Worm (Caenorhabditis elegans): ENCODE results near the gene K05F1.13.

The K05F1.13 gene

DNA sequence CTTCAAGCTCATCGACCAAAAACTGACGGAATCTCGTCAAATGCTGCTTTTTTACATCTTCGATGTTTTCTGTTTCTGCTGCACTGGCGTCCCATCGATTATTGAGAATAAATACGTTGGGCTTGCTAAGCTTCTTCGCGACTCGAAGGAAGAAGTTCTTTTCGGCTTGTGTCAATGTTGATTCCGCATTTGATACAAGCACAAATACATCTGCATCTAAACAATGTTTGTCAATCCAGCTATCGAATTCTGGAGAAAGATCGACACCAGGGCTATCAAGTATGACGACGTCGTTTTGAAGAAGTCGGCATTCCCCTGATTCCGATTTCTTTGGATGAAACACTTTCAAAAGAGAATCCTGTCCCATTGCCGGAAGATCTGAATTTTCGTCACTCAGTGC lies 46.2 kb downstream of the K05F1.13 start:
- no peak for TF ChIP-seq cog-1 (tag; optimal IDR thresholded peaks at IDR 0.05)
- TF ChIP-seq klf-2 (GFP tag; conservative IDR thresholded peaks at IDR 0.05): no peak
- no peak for TF ChIP-seq tab-1 (GFP tag; IDR thresholded peaks at IDR 0.05)

DNA sequence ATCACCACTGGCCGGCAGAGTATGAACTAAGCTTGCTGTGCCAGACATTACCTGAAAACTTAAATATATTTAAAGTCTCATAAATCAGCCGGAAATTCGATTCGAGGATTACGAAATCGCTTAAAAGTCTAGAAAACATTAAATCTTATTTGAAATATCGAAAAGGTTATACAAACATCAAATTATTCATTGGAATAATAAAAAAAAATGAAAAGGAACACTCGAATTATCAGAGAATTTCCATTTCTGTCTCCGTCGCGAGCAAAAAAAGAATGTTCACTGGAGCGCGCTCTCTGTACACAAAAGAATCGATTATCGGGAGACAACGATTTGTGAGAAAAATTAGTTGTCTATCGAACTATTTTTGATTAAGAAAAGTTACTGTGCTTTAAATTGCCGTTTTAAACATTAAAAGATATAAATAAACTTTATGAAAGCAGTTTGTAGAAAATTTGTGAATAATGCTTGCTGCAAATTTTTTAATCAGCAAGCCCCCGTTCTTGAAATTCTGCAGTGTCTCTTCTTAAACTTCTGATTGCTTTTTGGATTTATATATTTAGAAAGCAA lies 47.3 kb downstream of the K05F1.13 start, which contains the start of gene fzo-1:
Gene fzo-1, minus strand, starts transcription at position 51 of the 567 bp plus-strand sequence.
- TF ChIP-seq ztf-23 (GFP tag; IDR thresholded peaks at IDR 0.05) (peak; percentile 79; the same call in 1 of the 2 replicates), flt-1 (GFP tag; IDR thresholded peaks at IDR 0.05) (no peak), klf-2 (GFP tag; conservative IDR thresholded peaks at IDR 0.05) (0 out of 2 replicates have a peak, but pooled peaks have one; percentile 14), cog-1 (tag; optimal IDR thresholded peaks at IDR 0.05) (peak; percentile 83)

DNA sequence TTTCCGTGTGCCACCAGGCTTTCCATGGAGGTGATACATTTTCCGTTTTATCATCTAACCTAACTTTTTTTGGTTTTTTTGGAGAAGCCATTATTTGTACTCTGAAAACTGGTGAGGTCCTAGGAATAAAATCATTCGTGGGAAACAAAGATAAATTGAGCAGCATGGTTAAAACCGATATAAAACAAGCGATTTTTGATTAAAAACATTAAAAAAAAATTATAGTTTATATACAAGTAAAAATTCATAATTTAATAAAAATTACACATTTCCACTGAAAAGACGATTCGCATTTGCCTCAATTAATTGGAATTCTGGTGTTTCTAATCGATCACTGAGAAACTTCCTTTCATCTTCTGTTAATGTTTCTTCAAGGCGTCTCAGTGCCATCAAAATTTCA lies 49.5 kb downstream of the K05F1.13 start, which contains the start of gene ZK1248.15:
Gene ZK1248.15, minus strand, starts transcription at position 101 of the 400 bp plus-strand sequence.
- no peak for TF ChIP-seq flt-1 (GFP tag; IDR thresholded peaks at IDR 0.05)
- TF ChIP-seq ztf-29 (GFP tag; IDR thresholded peaks at IDR 0.05): no peak
- no peak for TF ChIP-seq med-1 (GFP tag; optimal IDR thresholded peaks at IDR 0.05; ENCODE audit: insufficient read depth)
- TF ChIP-seq cog-1 (tag; optimal IDR thresholded peaks at IDR 0.05): no peak
- TF ChIP-seq ref-1 (GFP tag; conservative IDR thresholded peaks at IDR 0.05): no peak
- no peak for TF ChIP-seq klf-2 (GFP tag; conservative IDR thresholded peaks at IDR 0.05)
- no peak for TF ChIP-seq tab-1 (GFP tag; IDR thresholded peaks at IDR 0.05)
- no peak for TF ChIP-seq T22C8.4 (GFP tag; IDR thresholded peaks at IDR 0.05)
- no peak for TF ChIP-seq ztf-23 (GFP tag; IDR thresholded peaks at IDR 0.05)

DNA sequence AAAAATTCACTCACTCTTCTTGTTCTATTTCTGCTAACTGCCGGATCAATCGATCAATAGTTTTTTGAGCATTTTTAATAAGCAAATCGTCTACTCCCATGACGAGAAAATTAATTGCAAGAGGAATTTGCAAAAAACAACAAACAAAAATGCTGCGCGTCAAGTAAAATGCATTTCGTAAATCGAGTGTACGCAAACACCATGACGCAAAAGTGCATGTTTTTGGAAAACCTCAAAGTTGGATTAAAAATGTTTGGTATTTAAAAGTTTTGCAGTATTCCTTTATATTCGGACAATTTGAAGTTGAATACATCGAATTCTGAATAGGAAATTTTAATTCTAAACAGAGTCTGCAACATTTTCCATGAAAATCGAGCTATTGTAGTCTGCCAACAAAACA lies 50.3 kb downstream of the K05F1.13 start, which contains the start of gene ZK1248.19:
Gene ZK1248.19, minus strand, starts transcription at position 188 of the 400 bp plus-strand sequence.
- TF ChIP-seq cog-1 (tag; optimal IDR thresholded peaks at IDR 0.05) (no peak), ztf-29 (GFP tag; IDR thresholded peaks at IDR 0.05) (no peak), ztf-23 (GFP tag; IDR thresholded peaks at IDR 0.05) (no peak), T22C8.4 (GFP tag; IDR thresholded peaks at IDR 0.05) (no peak), tab-1 (GFP tag; IDR thresholded peaks at IDR 0.05) (no peak), ref-1 (GFP tag; conservative IDR thresholded peaks at IDR 0.05) (no peak), klf-2 (GFP tag; conservative IDR thresholded peaks at IDR 0.05) (no peak), med-1 (GFP tag; optimal IDR thresholded peaks at IDR 0.05; ENCODE audit: insufficient read depth) (no peak)

All from whole organism, midembryonic.